Worm (Caenorhabditis elegans): Measurements from ENCODE around the gene glb-4.

Gene glb-4

DNA sequence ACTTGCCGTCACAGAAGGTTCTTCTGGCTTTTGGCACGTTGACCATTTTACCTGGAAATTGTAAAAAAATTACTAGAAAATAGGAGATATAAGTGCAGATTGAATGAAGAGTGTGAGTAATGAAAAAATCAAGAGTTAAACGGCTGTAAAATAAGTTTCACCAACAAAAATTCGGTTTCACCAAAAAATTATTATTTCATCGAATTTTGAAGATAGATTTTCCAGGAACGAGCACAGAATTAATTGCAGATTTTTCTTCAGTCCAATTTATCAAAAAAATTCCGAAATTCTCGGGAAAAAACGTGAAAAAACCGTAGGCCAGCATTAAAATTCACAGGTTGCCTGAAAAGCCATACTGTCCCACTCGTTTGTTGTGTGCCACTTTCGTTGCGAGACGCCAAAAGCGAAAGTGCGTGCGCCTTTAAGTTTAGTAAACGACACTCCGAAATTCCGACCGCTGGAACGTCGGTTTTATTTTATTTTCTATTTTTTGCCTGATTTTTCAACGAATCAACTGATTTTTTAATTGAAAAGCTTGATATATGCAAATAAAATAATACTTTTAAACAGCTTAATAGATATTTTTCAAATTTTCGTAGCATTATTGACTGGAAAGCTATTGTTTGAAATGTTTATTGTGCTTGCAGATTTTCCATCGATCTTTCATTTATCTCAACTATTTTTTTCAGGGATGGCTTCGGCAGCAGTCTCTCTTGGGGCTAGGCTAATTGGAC, 13.7 kb downstream of the glb-4 start, which contains the start of the genes rpl-36.A and nuo-1 (continued):
- TF ChIP-seq fkh-10 (GFP tag; optimal IDR thresholded peaks at IDR 0.05) (peak; percentile 17), lin-39 (tag; optimal IDR thresholded peaks at IDR 0.05) (peak; percentile 96), ceh-9 (tag; optimal IDR thresholded peaks at IDR 0.05) (no peak), nhr-23 (tag; optimal IDR thresholded peaks at IDR 0.05) (peak; percentile 92), unc-62 (GFP tag; optimal IDR thresholded peaks at IDR 0.05) (no peak), nhr-237 (tag; optimal IDR thresholded peaks at IDR 0.05) (no peak), daf-12 (tag; optimal IDR thresholded peaks at IDR 0.05) (no peak), eor-1 (tag; optimal IDR thresholded peaks at IDR 0.05) (no peak), pha-4 (tag; optimal IDR thresholded peaks at IDR 0.05) (peak; percentile 96), jun-1 (tag; optimal IDR thresholded peaks at IDR 0.05) (peak; percentile 31)

DNA sequence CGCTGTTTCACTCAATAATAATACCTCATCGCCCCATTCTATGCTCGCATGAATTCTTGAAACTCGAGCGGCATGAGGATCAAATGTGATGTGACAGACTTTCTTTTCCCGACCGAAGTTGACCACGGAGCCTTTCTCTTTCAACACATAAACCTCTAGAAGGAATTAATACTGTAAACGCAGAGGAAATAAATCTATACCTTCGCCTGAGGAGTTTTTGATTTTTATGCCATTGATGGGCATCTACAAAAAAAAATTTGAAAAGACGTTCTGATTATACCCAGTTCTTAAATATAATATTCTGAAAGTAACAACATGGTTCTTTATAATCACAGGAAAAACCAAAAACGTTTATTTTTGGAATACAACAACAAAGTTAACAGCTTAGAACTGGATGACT, 14.8 kb downstream of the glb-4 start, which contains the start of gene nbs-1:
TSS of gene nbs-1 (minus strand) at position 246 of the 400 bp plus-strand sequence.
- no peak for TF ChIP-seq mml-1 (tag; optimal IDR thresholded peaks at IDR 0.05)
- TF ChIP-seq eor-1 (tag; optimal IDR thresholded peaks at IDR 0.05): no peak
- no peak for TF ChIP-seq nhr-25 (tag; optimal IDR thresholded peaks at IDR 0.05)
- no peak for TF ChIP-seq ztf-11 (tag; optimal IDR thresholded peaks at IDR 0.05)
- no peak for TF ChIP-seq lsy-12 (tag; optimal IDR thresholded peaks at IDR 0.05)
- no peak for TF ChIP-seq ceh-82 (tag; optimal IDR thresholded peaks at IDR 0.05)
- no peak for TF ChIP-seq aly-2 (tag; optimal IDR thresholded peaks at IDR 0.05)
- no peak for TF ChIP-seq sea-2 (GFP tag; optimal IDR thresholded peaks at IDR 0.05)
- TF ChIP-seq jun-1 (tag; optimal IDR thresholded peaks at IDR 0.05): no peak
- no peak for TF ChIP-seq fkh-2 (tag; optimal IDR thresholded peaks at IDR 0.05)
- no peak for TF ChIP-seq pqm-1 (tag; optimal IDR thresholded peaks at IDR 0.05)
- TF ChIP-seq nhr-12 (tag; optimal IDR thresholded peaks at IDR 0.05): no peak

DNA sequence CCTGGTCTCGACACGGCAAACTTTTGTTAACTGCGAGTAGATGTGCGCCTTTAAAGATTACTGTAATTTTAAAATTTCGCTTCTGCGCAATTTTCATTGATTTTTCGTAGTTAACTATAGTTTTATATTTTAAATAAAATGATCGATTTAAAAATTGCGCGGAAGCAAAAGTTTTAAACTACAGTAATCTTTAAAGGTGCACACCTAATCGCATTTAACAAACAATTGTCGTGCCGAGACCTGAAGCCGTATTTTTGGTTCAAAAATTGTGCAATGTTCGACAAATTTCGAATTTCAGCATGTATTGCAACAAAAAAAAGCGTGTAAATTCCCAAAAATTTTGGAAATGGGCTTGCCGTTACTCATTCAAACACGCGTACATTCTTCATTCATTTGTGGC, 16.6 kb downstream of the glb-4 start:
- TF ChIP-seq daf-12 (tag; optimal IDR thresholded peaks at IDR 0.05) (no peak), egl-5 (tag; optimal IDR thresholded peaks at IDR 0.05) (no peak), R02D3.7 (tag; optimal IDR thresholded peaks at IDR 0.05) (no peak), lsy-12 (tag; optimal IDR thresholded peaks at IDR 0.05) (no peak), nhr-237 (tag; optimal IDR thresholded peaks at IDR 0.05) (no peak), unc-39 (tag; optimal IDR thresholded peaks at IDR 0.05) (no peak)

DNA sequence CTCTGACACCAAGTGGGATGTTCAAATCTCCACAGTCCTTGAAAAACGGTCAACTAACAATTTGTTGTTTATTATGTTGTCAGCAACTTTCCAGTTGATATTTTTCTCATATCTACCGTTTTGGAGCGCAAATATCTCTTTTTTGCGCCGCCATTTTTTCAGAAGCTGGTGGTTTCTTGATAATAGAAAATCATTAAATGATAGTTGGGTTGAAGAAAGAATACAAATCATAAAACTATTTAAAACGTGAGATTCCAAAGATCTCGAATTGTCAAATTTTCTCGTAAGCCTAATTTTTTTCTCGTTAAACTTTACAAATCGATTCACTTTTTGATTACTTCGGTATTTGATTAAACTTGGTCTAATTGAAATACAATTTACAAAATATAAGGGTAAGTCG, 18.6 kb downstream of the glb-4 start, which contains the start of gene rpl-42:
TSS of gene rpl-42 (plus strand) at position 301 of the 400 bp plus-strand sequence.
- TF ChIP-seq ceh-16 (tag; optimal IDR thresholded peaks at IDR 0.05) (no peak), nfya-1 (tag; optimal IDR thresholded peaks at IDR 0.05; ENCODE audit: insufficient read depth) (no peak), eor-1 (tag; optimal IDR thresholded peaks at IDR 0.05) (no peak), nhr-25 (tag; optimal IDR thresholded peaks at IDR 0.05) (no peak), nhr-67 (tag; optimal IDR thresholded peaks at IDR 0.05) (no peak), lin-15B (tag; optimal IDR thresholded peaks at IDR 0.05) (no peak)

DNA sequence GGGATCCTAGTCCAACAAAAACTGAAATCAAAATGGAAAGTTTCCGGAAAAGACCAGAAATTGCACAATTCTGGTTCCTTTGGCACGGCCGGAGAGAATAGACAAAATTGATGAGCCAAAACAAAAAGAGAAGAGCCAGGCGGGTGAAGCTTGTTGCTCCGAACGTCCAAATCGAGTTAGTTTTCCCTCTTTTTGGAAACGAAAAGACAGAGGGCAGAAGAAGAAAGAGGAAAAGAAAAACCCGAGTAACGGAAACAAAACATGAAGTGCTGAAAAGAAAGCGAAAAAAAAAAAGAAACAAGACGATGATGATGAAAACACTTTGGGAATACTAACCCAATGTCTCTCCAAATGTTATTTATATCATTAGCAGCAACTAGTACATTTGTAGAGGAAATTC, 19.4 kb downstream of the glb-4 start:
- TF ChIP-seq nfya-1 (tag; optimal IDR thresholded peaks at IDR 0.05; ENCODE audit: insufficient read depth) (peak; percentile 16), unc-39 (tag; optimal IDR thresholded peaks at IDR 0.05) (no peak), fkh-10 (GFP tag; optimal IDR thresholded peaks at IDR 0.05) (peak; percentile 22)

DNA sequence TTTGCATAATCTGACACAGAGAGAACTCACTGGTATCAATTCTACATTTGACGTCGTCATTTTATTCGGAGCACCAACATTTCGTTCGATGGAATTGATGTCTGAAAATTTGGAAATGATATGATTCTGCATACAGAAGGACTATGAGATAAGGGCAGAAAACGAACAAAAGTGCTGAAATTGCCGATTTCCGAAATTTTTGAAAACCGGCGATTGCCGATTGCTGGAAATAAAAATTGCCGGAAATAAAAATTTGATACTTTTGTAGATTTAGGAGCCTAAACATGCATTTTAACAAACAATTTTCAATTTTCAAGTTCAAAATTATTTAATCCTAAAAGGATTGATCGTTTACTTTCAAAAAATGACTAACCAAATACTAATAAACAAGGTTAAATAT, 21.7 kb downstream of the glb-4 start, which contains the start of gene unc-53:
TSS of gene unc-53 (minus strand) at position 101 of the 400 bp plus-strand sequence.
- TF ChIP-seq ztf-4 (tag; optimal IDR thresholded peaks at IDR 0.05): no peak
- no peak for TF ChIP-seq pha-4 (tag; optimal IDR thresholded peaks at IDR 0.05)
- no peak for TF ChIP-seq hmg-11 (tag; optimal IDR thresholded peaks at IDR 0.05)
- no peak for TF ChIP-seq unc-62 (GFP tag; optimal IDR thresholded peaks at IDR 0.05)
- TF ChIP-seq snpc-4 (tag; optimal IDR thresholded peaks at IDR 0.05): no peak
- TF ChIP-seq pqm-1 (tag; optimal IDR thresholded peaks at IDR 0.05): no peak
- no peak for TF ChIP-seq ama-1 (optimal IDR thresholded peaks at IDR 0.05)
- TF ChIP-seq elt-1 (tag; optimal IDR thresholded peaks at IDR 0.05): no peak
- no peak for TF ChIP-seq nhr-237 (tag; optimal IDR thresholded peaks at IDR 0.05)
- TF ChIP-seq mml-1 (tag; optimal IDR thresholded peaks at IDR 0.05): no peak
- TF ChIP-seq nhr-23 (tag; optimal IDR thresholded peaks at IDR 0.05): no peak
- no peak for TF ChIP-seq daf-12 (tag; optimal IDR thresholded peaks at IDR 0.05)
- no peak for TF ChIP-seq nhr-28 (tag; optimal IDR thresholded peaks at IDR 0.05)
- no peak for TF ChIP-seq fkh-2 (tag; optimal IDR thresholded peaks at IDR 0.05)
- TF ChIP-seq fkh-10 (GFP tag; optimal IDR thresholded peaks at IDR 0.05): no peak
- TF ChIP-seq elt-3 (tag; optimal IDR thresholded peaks at IDR 0.05): no peak
- no peak for TF ChIP-seq R02D3.7 (tag; optimal IDR thresholded peaks at IDR 0.05)
- no peak for TF ChIP-seq ceh-82 (tag; optimal IDR thresholded peaks at IDR 0.05)
- TF ChIP-seq ceh-28 (tag; optimal IDR thresholded peaks at IDR 0.05): no peak
- no peak for TF ChIP-seq nhr-11 (tag; optimal IDR thresholded peaks at IDR 0.05)
